Worm (Caenorhabditis elegans) whole organism, L3 larva: ENCODE results near the gene Y37A1A.3.

ENCODE experiments used
- R02D3.7 ChIP-seq: fragments of 150-350 bp; optimal IDR thresholded peaks from 2 replicates; lab custom pipeline; 2014; ENCODE audit warnings: missing biosample characterization, missing genetic modification characterization
- ama-1 ChIP-seq: fragments of 150-350 bp; optimal IDR thresholded peaks from 2 replicates; lab custom pipeline; 2018
- daf-12 ChIP-seq: fragments of 150-350 bp; optimal IDR thresholded peaks from 2 replicates; lab custom pipeline; 2014; ENCODE audit warnings: missing biosample characterization, missing genetic modification reagents, missing genetic modification characterization
- elt-3 ChIP-seq, 3 experiments: fragments of 150-350 bp in 1 of 3; sonication (generic microtip) in 2 of 3; optimal IDR thresholded peaks; 2 replicates in 2 of 3; 4 replicates in 1 of 3; lab custom pipeline; 2014 to 2017; ENCODE audit warnings: missing biosample characterization in 3 of 3, missing genetic modification characterization in 3 of 3
- lin-39 ChIP-seq: fragments of 150-350 bp; optimal IDR thresholded peaks from 2 replicates; lab custom pipeline; 2018; ENCODE audit warnings: missing biosample characterization, missing genetic modification reagents, missing genetic modification characterization
- mdl-1 ChIP-seq: fragments of 150-350 bp; optimal IDR thresholded peaks from 2 replicates; lab custom pipeline; 2014; ENCODE audit warnings: missing biosample characterization, missing genetic modification characterization
- nhr-237 ChIP-seq: fragments of 150-350 bp; optimal IDR thresholded peaks from 2 replicates; lab custom pipeline; 2014; ENCODE audit warnings: missing biosample characterization, missing genetic modification characterization
- nhr-25 ChIP-seq: sonication (generic microtip); optimal IDR thresholded peaks from 2 replicates; lab custom pipeline; 2017; ENCODE audit warnings: missing biosample characterization, missing genetic modification characterization
- nhr-76 ChIP-seq: fragments of 150-350 bp; sonication (generic microtip); optimal IDR thresholded peaks from 5 replicates; lab custom pipeline; 2014; ENCODE audit warnings: missing biosample characterization, missing genetic modification characterization
- nhr-77 ChIP-seq: fragments of 150-350 bp; optimal IDR thresholded peaks from 2 replicates; lab custom pipeline; 2014; ENCODE audit warnings: missing biosample characterization, missing genetic modification characterization
- skn-1 ChIP-seq: fragments of 150-350 bp; optimal IDR thresholded peaks from 2 replicates; lab custom pipeline; 2014; ENCODE audit warnings: missing biosample characterization, missing genetic modification characterization
- ztf-4 ChIP-seq: fragments of 150-350 bp; optimal IDR thresholded peaks from 2 replicates; lab custom pipeline; 2014; ENCODE audit warnings: missing biosample characterization, missing genetic modification characterization

- no peak for TF ChIP-seq nhr-76 (tag; lab: Kevin White, UChicago)
- no peak for TF ChIP-seq daf-12
- TF ChIP-seq mdl-1 (tag; lab: Kevin White, UChicago), result no peak
- TF ChIP-seq ama-1 (lab: Kevin White, UChicago), result no peak
- no peak for TF ChIP-seq R02D3.7 (tag; lab: Kevin White, UChicago)
- no peak for TF ChIP-seq ztf-4 (tag; lab: Kevin White, UChicago)
- TF ChIP-seq lin-39 (tag; lab: Kevin White, UChicago), result no peak
- TF ChIP-seq elt-3 (tag; optimal IDR thresholded peaks at IDR 0.05; lab: Kevin White, UChicago), result no peak
- TF ChIP-seq nhr-237 (tag; lab: Kevin White, UChicago), result no peak
- TF ChIP-seq nhr-77, result no peak
- TF ChIP-seq nhr-25, result no peak
- no peak for TF ChIP-seq skn-1 (tag; lab: Kevin White, UChicago)
These were observed 21.9 kb downstream of the Y37A1A.3 start for ce11 chrIV:13880803-13881202.
